Worm (Caenorhabditis elegans) whole organism, mixed stage, embryonic: ENCODE results near the gene ketn-1.

Experiments used
- M03D4.4 ChIP-seq: sonication (generic microtip); optimal IDR thresholded peaks from 2 replicates; lab custom pipeline; 2017; ENCODE audit warnings: mild to moderate bottlenecking, missing genetic modification characterization, missing compliant biosample characterization
- bed-3 ChIP-seq: fragments of 200-800 bp; sonication (Bioruptor generic); optimal IDR thresholded peaks from 3 replicates; lab custom pipeline; 2018; ENCODE audit warnings: mild to moderate bottlenecking, missing genetic modification characterization, moderate library complexity, missing compliant biosample characterization
- blmp-1 ChIP-seq: fragments of 150-350 bp; optimal IDR thresholded peaks from 2 replicates; lab custom pipeline; 2014; ENCODE audit warnings: missing biosample characterization, missing genetic modification characterization
- ceh-39 ChIP-seq: fragments of 150-350 bp; optimal IDR thresholded peaks from 2 replicates; lab custom pipeline; 2014; ENCODE audit warnings: missing biosample characterization, missing genetic modification characterization
- ceh-43 ChIP-seq: fragments of 200-800 bp; sonication (Bioruptor generic); optimal IDR thresholded peaks from 2 replicates; lab custom pipeline; 2018; ENCODE audit warnings: mild to moderate bottlenecking, missing genetic modification characterization, moderate library complexity, missing compliant biosample characterization
- ceh-83 ChIP-seq: fragments of 200-800 bp; sonication (Bioruptor generic); optimal IDR thresholded peaks from 2 replicates; lab custom pipeline; 2018; ENCODE audit warnings: mild to moderate bottlenecking, missing genetic modification characterization, missing compliant biosample characterization
- ces-1 ChIP-seq: fragments of 150-350 bp; optimal IDR thresholded peaks from 2 replicates; lab custom pipeline; 2014; ENCODE audit warnings: missing biosample characterization, missing genetic modification reagents, missing genetic modification characterization
- cnd-1 ChIP-seq: fragments of 200-800 bp; sonication (Bioruptor generic); optimal IDR thresholded peaks from 2 replicates; lab custom pipeline; 2018; ENCODE audit warnings: mild to moderate bottlenecking, missing genetic modification characterization, missing compliant biosample characterization
- drap-1 ChIP-seq: fragments of 200-800 bp; sonication (Bioruptor generic); optimal IDR thresholded peaks from 3 replicates; lab custom pipeline; 2018; ENCODE audit warnings: mild to moderate bottlenecking, missing genetic modification characterization, missing compliant biosample characterization
- elt-1 ChIP-seq: sonication (generic microtip); optimal IDR thresholded peaks from 2 replicates; lab custom pipeline; 2017; ENCODE audit warnings: missing genetic modification characterization, mild to moderate bottlenecking, missing compliant biosample characterization, antibody characterized with exemption, moderate library complexity, borderline replicate concordance; ENCODE audit not compliant: insufficient read depth
- flh-1 ChIP-seq: fragments of 200-800 bp; sonication (Bioruptor generic); optimal IDR thresholded peaks from 2 replicates; lab custom pipeline; 2018; ENCODE audit warnings: mild to moderate bottlenecking, missing genetic modification characterization, moderate library complexity, missing compliant biosample characterization
- ham-2 ChIP-seq: fragments of 200-800 bp; sonication (Bioruptor generic); optimal IDR thresholded peaks from 2 replicates; lab custom pipeline; 2018; ENCODE audit warnings: mild to moderate bottlenecking, missing genetic modification characterization, missing compliant biosample characterization
- hlh-1 ChIP-seq: fragments of 150-350 bp; optimal IDR thresholded peaks from 2 replicates; lab custom pipeline; 2014; ENCODE audit warnings: missing biosample characterization, missing genetic modification reagents, missing genetic modification characterization
- lin-13 ChIP-seq: fragments of 150-350 bp; optimal IDR thresholded peaks from 2 replicates; lab custom pipeline; 2014; ENCODE audit warnings: missing biosample characterization, missing genetic modification characterization
- lsy-2 ChIP-seq: fragments of 150-350 bp; optimal IDR thresholded peaks from 2 replicates; lab custom pipeline; 2014; ENCODE audit warnings: missing biosample characterization, missing genetic modification characterization
- mab-5 ChIP-seq: fragments of 150-350 bp; optimal IDR thresholded peaks from 2 replicates; lab custom pipeline; 2014; ENCODE audit warnings: missing biosample characterization, missing genetic modification characterization
- mep-1 ChIP-seq: fragments of 150-350 bp; optimal IDR thresholded peaks from 2 replicates; lab custom pipeline; 2017; ENCODE audit warnings: missing biosample characterization, missing genetic modification reagents, missing genetic modification characterization, inconsistent platforms
- mls-2 ChIP-seq: sonication (generic microtip); optimal IDR thresholded peaks from 2 replicates; lab custom pipeline; 2016; ENCODE audit warnings: mild to moderate bottlenecking, missing genetic modification characterization, moderate library complexity, missing compliant biosample characterization
- nhr-237 ChIP-seq: fragments of 150-350 bp; optimal IDR thresholded peaks from 2 replicates; lab custom pipeline; 2014; ENCODE audit warnings: missing biosample characterization, missing genetic modification characterization
- nhr-28 ChIP-seq: fragments of 150-350 bp; optimal IDR thresholded peaks from 2 replicates; lab custom pipeline; 2014; ENCODE audit warnings: missing biosample characterization, missing genetic modification characterization
- pha-4 ChIP-seq: fragments of 150-350 bp; optimal IDR thresholded peaks from 2 replicates; lab custom pipeline; 2018; ENCODE audit warnings: missing biosample characterization, missing genetic modification reagents, missing genetic modification characterization
- sem-2 ChIP-seq: fragments of 200-800 bp; sonication (Bioruptor generic); optimal IDR thresholded peaks from 2 replicates; lab custom pipeline; 2018; ENCODE audit warnings: mild to moderate bottlenecking, missing genetic modification characterization, missing compliant biosample characterization
- snpc-4 ChIP-seq: fragments of 150-350 bp; optimal IDR thresholded peaks from 2 replicates; lab custom pipeline; 2014; ENCODE audit warnings: missing biosample characterization, missing genetic modification characterization
- tbx-8 ChIP-seq: fragments of 200-800 bp; sonication (Bioruptor generic); optimal IDR thresholded peaks from 2 replicates; lab custom pipeline; 2018; ENCODE audit warnings: mild to moderate bottlenecking, missing genetic modification characterization, moderate library complexity, missing compliant biosample characterization
- unc-120 ChIP-seq: sonication (generic microtip); optimal IDR thresholded peaks from 2 replicates; lab custom pipeline; 2017; ENCODE audit warnings: missing genetic modification characterization, missing compliant biosample characterization; ENCODE audit not compliant: poor library complexity, severe bottlenecking
- unc-39 ChIP-seq: fragments of 150-350 bp; optimal IDR thresholded peaks from 2 replicates; lab custom pipeline; 2014; ENCODE audit warnings: missing biosample characterization, missing genetic modification characterization
- unc-62 ChIP-seq: fragments of 150-350 bp; optimal IDR thresholded peaks from 2 replicates; lab custom pipeline; 2014; ENCODE audit warnings: missing biosample characterization, missing genetic modification reagents, missing genetic modification characterization
- zip-8 ChIP-seq: fragments of 150-350 bp; optimal IDR thresholded peaks from 2 replicates; lab custom pipeline; 2014; ENCODE audit warnings: missing biosample characterization, missing genetic modification characterization
- ztf-11 ChIP-seq: fragments of 150-350 bp; optimal IDR thresholded peaks from 2 replicates; lab custom pipeline; 2014; ENCODE audit warnings: missing biosample characterization, missing genetic modification characterization

Gene ketn-1

DNA sequence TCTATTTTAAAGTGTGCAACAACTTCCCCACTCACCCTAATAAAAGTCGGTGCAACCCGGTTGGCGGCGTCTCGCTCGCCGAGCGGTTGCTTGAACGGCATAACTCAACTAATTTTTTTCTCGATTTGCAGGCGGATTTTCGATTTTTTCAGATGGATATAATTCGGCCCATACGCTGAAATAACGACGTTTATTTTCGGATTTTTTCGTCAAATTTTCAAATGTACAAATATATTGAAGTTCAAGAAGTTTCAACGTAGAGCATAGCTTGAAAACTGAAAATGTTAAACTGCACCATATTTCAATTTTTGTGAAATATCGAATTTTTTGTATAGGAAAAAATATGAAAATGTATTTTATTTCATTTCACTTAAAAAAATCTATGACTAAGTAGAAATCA lies at the start of gene ketn-1:
Gene ketn-1, minus strand, starts transcription at position 101 of the 400 bp plus-strand sequence.
- TF ChIP-seq bed-3 (no peak), lsy-2 (tag; lab: Kevin White, UChicago) (no peak), hlh-1 (tag; lab: Kevin White, UChicago) (no peak), ceh-83 (GFP tag; lab: Kevin White, UChicago) (no peak), mab-5 (tag; lab: Kevin White, UChicago) (no peak), snpc-4 (no peak), zip-8 (tag; lab: Kevin White, UChicago) (no peak), ces-1 (GFP tag; lab: Kevin White, UChicago) (no peak), ceh-39 (tag; lab: Kevin White, UChicago) (no peak), tbx-8 (GFP tag; lab: Kevin White, UChicago) (no peak), elt-1 (tag; lab: Kevin White, UChicago) (no peak), unc-39 (no peak), drap-1 (GFP tag; lab: Kevin White, UChicago) (no peak), pha-4 (no peak)
- TF ChIP-seq, all 35 proteins: peak for 0

DNA sequence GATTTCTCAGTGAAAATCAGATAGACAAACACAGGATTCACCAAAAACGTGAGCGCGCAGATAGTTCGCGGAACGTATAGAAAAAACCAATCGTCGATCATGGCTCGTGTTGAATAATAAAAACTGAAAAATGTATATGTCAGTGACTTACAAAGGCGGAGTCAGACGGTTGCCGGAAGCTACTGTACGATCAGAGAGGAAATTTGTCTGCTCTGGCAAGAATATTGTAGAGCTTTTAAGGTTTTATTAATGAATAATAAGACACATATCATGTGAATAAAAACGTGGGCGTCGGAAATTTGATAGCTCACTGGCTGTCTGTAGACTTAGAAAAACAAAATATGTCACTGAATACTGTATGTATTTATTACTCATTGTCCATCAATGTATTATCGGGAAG lies 47.8 kb upstream of the ketn-1 start, which contains the start of gene srj-57:
Gene srj-57, minus strand, starts transcription at position 101 of the 400 bp plus-strand sequence.
- TF ChIP-seq bed-3, result no peak
- no peak for TF ChIP-seq lsy-2 (tag; lab: Kevin White, UChicago)
- TF ChIP-seq ham-2, result no peak
- TF ChIP-seq nhr-237 (tag; lab: Kevin White, UChicago), result no peak
- no peak for TF ChIP-seq sem-2 (GFP tag; lab: Kevin White, UChicago)
- no peak for TF ChIP-seq M03D4.4 (tag; lab: Kevin White, UChicago)
- TF ChIP-seq blmp-1 (tag; lab: Kevin White, UChicago), result no peak
- TF ChIP-seq drap-1 (GFP tag; lab: Kevin White, UChicago), result no peak
- TF ChIP-seq mep-1 (tag; lab: Kevin White, UChicago), result no peak
- TF ChIP-seq tbx-8 (GFP tag; lab: Kevin White, UChicago), result no peak
- TF ChIP-seq unc-120, result no peak
- TF ChIP-seq cnd-1, result no peak
- no peak for TF ChIP-seq ztf-11 (tag; lab: Kevin White, UChicago)
- TF ChIP-seq pha-4, result no peak
- no peak for TF ChIP-seq mls-2
- TF ChIP-seq nhr-28, result no peak
- TF ChIP-seq, all 35 proteins: peak for 0

DNA sequence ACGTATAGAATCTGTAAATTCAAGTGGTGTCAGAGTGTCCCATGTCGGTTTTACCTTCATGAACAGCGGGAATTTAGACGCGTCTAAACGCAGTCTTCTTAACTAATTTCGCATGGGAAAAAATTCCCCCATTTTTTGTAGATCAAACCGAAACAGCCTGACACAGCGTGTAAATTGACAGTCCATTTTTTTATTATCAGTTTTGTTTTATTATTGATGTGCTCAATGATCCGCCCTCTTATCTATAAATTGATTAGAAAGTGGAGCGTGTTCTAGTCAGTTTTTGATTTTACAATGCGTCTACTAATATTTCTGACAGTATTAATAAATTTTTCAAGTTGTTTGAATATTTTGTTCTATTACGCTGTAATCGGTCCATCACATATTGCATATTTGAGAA lies 41.4 kb upstream of the ketn-1 start, which contains the start of gene ugt-53:
Gene ugt-53, plus strand, starts transcription at position 273 of the 400 bp plus-strand sequence.
- TF ChIP-seq ces-1 (GFP tag; lab: Kevin White, UChicago), result no peak

DNA sequence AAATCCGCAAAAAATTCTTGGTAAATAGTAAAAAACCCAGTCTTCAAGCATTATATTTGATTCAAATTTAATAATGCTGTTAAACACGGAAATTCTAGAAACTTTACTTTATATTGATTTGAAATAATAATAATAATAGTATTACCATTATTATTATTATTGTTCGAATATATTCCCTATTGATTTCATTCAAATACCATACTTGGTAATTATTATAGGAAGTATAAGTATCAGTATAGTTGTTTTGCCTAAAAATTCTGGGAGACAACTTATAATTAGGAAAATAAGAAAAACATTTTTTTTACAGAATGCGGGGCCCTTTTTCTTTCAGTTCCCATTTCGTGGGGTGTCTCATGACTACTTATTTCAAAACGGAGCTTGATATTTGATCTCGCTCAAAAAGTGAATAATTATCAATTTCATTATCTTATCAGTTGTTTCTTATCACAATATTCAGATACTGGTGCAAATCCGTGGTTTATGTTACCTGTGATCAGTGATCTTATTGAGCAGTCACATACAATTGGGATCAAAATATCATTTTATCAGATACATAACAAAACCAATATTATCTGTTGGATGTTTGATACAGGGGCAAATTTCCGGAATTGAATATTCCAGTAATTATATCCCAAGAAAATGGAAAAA lies 40.8 kb upstream of the ketn-1 start, which contains the start of gene srj-49:
Gene srj-49, minus strand, starts transcription at position 51 of the 648 bp plus-strand sequence.
- TF ChIP-seq hlh-1 (tag; lab: Kevin White, UChicago), result no peak
- no peak for TF ChIP-seq pha-4
- no peak for TF ChIP-seq ceh-43 (GFP tag; lab: Kevin White, UChicago)
- TF ChIP-seq ceh-39 (tag; lab: Kevin White, UChicago), result no peak
- no peak for TF ChIP-seq nhr-237 (tag; lab: Kevin White, UChicago)
- no peak for TF ChIP-seq M03D4.4 (tag; lab: Kevin White, UChicago)
- TF ChIP-seq lsy-2 (tag; lab: Kevin White, UChicago), result no peak
- no peak for TF ChIP-seq flh-1 (GFP tag; lab: Kevin White, UChicago)
- no peak for TF ChIP-seq blmp-1 (tag; lab: Kevin White, UChicago)
- TF ChIP-seq elt-1 (tag; lab: Kevin White, UChicago), result no peak
- TF ChIP-seq mep-1 (tag; lab: Kevin White, UChicago), result no peak
- TF ChIP-seq snpc-4, result no peak
- TF ChIP-seq unc-62, result no peak
- TF ChIP-seq bed-3, result no peak
- TF ChIP-seq ces-1 (GFP tag; lab: Kevin White, UChicago), result no peak
- no peak for TF ChIP-seq tbx-8 (GFP tag; lab: Kevin White, UChicago)
- TF ChIP-seq cnd-1, result no peak
- no peak for TF ChIP-seq lin-13 (tag; lab: Kevin White, UChicago)
- TF ChIP-seq unc-39, result no peak

DNA sequence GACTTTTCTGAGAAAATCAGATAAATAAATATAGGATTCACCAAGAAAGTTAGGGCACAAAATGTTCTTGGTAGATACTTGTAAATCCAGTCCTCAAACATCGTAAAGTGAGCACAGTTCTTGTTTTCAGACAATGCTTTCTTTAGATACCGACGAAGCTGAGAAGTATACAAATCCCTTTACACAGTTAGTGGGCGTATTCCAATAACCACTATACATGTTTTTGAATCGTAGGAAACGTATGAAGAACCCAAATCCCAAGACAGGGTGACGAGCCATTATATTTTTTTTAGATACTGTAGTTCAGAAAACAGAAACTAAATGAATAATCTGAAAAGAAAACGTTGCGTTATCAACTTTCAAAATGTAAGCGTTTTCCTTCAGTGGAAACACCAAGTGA lies 38.1 kb upstream of the ketn-1 start, which contains the start of gene srj-44:
Gene srj-44, minus strand, starts transcription at position 101 of the 400 bp plus-strand sequence.
- TF ChIP-seq ceh-83 (GFP tag; lab: Kevin White, UChicago) (no peak), unc-120 (no peak)
- TF ChIP-seq, all 35 proteins: peak for 0
